Fruit fly (Drosophila melanogaster) whole organism, embryonic: ENCODE measurements around the gene CG14227.
A peak's percentile ranks its signal among the peaks of the same experiment; 100 is the strongest.

Source experiments
- BEAF-32 ChIP-seq: fragments of 200-800 bp; sonication (Bioruptor generic); optimal IDR thresholded peaks from 3 replicates; lab custom pipeline; 2017; ENCODE audit warnings: missing biosample characterization, missing genetic modification characterization, mild to moderate bottlenecking, moderate library complexity, missing genetic modification reagents
- CG1024 ChIP-seq: fragments of 200-800 bp; sonication (Bioruptor generic); IDR thresholded peaks from 2 replicates; pipeline ENCODE4 v1.3.6; 2022; ENCODE audit warnings: missing biosample characterization, missing genetic modification characterization
- CG10267 ChIP-seq: fragments of 200-800 bp; sonication (Bioruptor generic); optimal IDR thresholded peaks from 2 replicates; lab custom pipeline; 2018; ENCODE audit warnings: missing biosample characterization, mild to moderate bottlenecking, missing genetic modification characterization, moderate library complexity
- CG12659 ChIP-seq: fragments of 200-800 bp; sonication (Bioruptor generic); optimal IDR thresholded peaks from 3 replicates; lab custom pipeline; 2017; ENCODE audit warnings: mild to moderate bottlenecking, missing biosample characterization, missing genetic modification reagents, missing genetic modification characterization
- CG13287 ChIP-seq: fragments of 200-800 bp; sonication (Bioruptor generic); IDR thresholded peaks from 2 replicates; pipeline ENCODE4 v1.3.6; 2022; ENCODE audit warnings: missing biosample characterization, missing genetic modification characterization; ENCODE audit not compliant: partially characterized antibody
- CG14710 ChIP-seq: fragments of 200-800 bp; sonication (Bioruptor generic); optimal IDR thresholded peaks from 3 replicates; lab custom pipeline; 2019; ENCODE audit warnings: missing biosample characterization, mild to moderate bottlenecking, missing genetic modification characterization, moderate library complexity
- CG1602 ChIP-seq: fragments of 200-800 bp; sonication (Bioruptor generic); optimal IDR thresholded peaks from 3 replicates; lab custom pipeline; 2016; ENCODE audit warnings: missing biosample characterization, missing genetic modification characterization
- CG1603 ChIP-seq: fragments of 200-800 bp; sonication (Bioruptor generic); optimal IDR thresholded peaks from 2 replicates; lab custom pipeline; 2019; ENCODE audit warnings: missing biosample characterization, mild to moderate bottlenecking, missing genetic modification characterization, moderate library complexity
- CG17359 ChIP-seq: fragments of 200-800 bp; sonication (Bioruptor generic); optimal IDR thresholded peaks from 3 replicates; lab custom pipeline; 2018; ENCODE audit warnings: missing biosample characterization, mild to moderate bottlenecking, missing genetic modification characterization, moderate library complexity
- CG17361 ChIP-seq: fragments of 200-800 bp; sonication (Bioruptor generic); IDR thresholded peaks from 3 replicates; pipeline ENCODE4 v1.3.6; 2022; ENCODE audit warnings: missing biosample characterization, missing genetic modification characterization
- CG17802 ChIP-seq: fragments of 200-800 bp; sonication (Bioruptor generic); optimal IDR thresholded peaks from 2 replicates; lab custom pipeline; 2018; ENCODE audit warnings: missing biosample characterization, mild to moderate bottlenecking, missing genetic modification characterization, moderate library complexity
- CG2116 ChIP-seq: fragments of 200-800 bp; sonication (Bioruptor generic); optimal IDR thresholded peaks from 3 replicates; lab custom pipeline; 2018; ENCODE audit warnings: missing biosample characterization, mild to moderate bottlenecking, missing genetic modification characterization
- CG34376 ChIP-seq: fragments of 200-800 bp; sonication (Bioruptor generic); optimal IDR thresholded peaks from 2 replicates; lab custom pipeline; 2018; ENCODE audit warnings: missing biosample characterization, mild to moderate bottlenecking, missing genetic modification characterization
- CG4328 ChIP-seq: fragments of 200-800 bp; sonication (Bioruptor generic); optimal IDR thresholded peaks from 3 replicates; lab custom pipeline; 2017; ENCODE audit warnings: missing biosample characterization, missing genetic modification reagents, missing genetic modification characterization
- CG4617 ChIP-seq: fragments of 200-800 bp; sonication (Bioruptor generic); optimal IDR thresholded peaks from 3 replicates; lab custom pipeline; 2016; ENCODE audit warnings: missing biosample characterization, missing genetic modification characterization, borderline replicate concordance
- CG8290 ChIP-seq, 3 experiments: fragments of 200-800 bp; sonication (Bioruptor generic); optimal IDR thresholded peaks; 2 replicates each; lab custom pipeline; 2016 to 2019; ENCODE audit warnings: missing biosample characterization in 3 of 3, missing genetic modification characterization in 3 of 3, mild to moderate bottlenecking in 2 of 3, moderate library complexity in 1 of 3
- CG9932 ChIP-seq: fragments of 200-800 bp; sonication (Bioruptor generic); IDR thresholded peaks from 2 replicates; pipeline ENCODE4 v1.3.6; 2022; ENCODE audit warnings: missing biosample characterization, missing genetic modification characterization
- CoRest ChIP-seq: fragments of 200-800 bp; sonication (Bioruptor generic); optimal IDR thresholded peaks from 3 replicates; lab custom pipeline; 2018; ENCODE audit warnings: missing biosample characterization, mild to moderate bottlenecking, missing genetic modification characterization, moderate library complexity
- D19A ChIP-seq: fragments of 200-800 bp; optimal IDR thresholded peaks from 3 replicates; lab custom pipeline; 2019; ENCODE audit warnings: missing biosample characterization, mild to moderate bottlenecking, missing genetic modification characterization, moderate library complexity
- Doc2 ChIP-seq: fragments of 200-800 bp; sonication (Bioruptor generic); IDR thresholded peaks from 2 replicates; pipeline ENCODE4 v1.3.6; 2022; ENCODE audit warnings: missing biosample characterization, missing genetic modification characterization
- Dp ChIP-seq: fragments of 200-800 bp; sonication (Bioruptor generic); optimal IDR thresholded peaks from 2 replicates; lab custom pipeline; 2018; ENCODE audit warnings: missing biosample characterization, mild to moderate bottlenecking, missing genetic modification characterization, moderate library complexity
- Ets65A ChIP-seq: fragments of 200-800 bp; sonication (Bioruptor generic); peaks from one replicate; lab custom pipeline; 2016; ENCODE audit warnings: missing biosample characterization, missing genetic modification characterization
- MESR4 ChIP-seq: fragments of 200-800 bp; sonication (Bioruptor generic); optimal IDR thresholded peaks from 2 replicates; lab custom pipeline; 2018; ENCODE audit warnings: missing biosample characterization, mild to moderate bottlenecking, missing genetic modification characterization, moderate library complexity
- Med ChIP-seq: fragments of 200-800 bp; sonication (Bioruptor generic); peaks from one replicate; lab custom pipeline; 2016; ENCODE audit warnings: missing biosample characterization, missing genetic modification characterization, mild to moderate bottlenecking, inconsistent platforms, moderate library complexity
- Myb ChIP-seq: fragments of 200-800 bp; sonication (Bioruptor generic); optimal IDR thresholded peaks from 2 replicates; lab custom pipeline; 2016; ENCODE audit warnings: missing biosample characterization, missing genetic modification characterization
- Sin3A ChIP-seq: fragments of >200 bp; optimal IDR thresholded peaks from 2 replicates; lab custom pipeline; 2018
- Sry-δ ChIP-seq: fragments of 200-800 bp; sonication (Bioruptor generic); optimal IDR thresholded peaks from 2 replicates; lab custom pipeline; 2016; ENCODE audit warnings: missing biosample characterization, missing genetic modification characterization
- Trl ChIP-seq, 3 experiments: fragments of >200 bp in 2 of 3; fragments of 200-800 bp in 1 of 3; sonication (Bioruptor generic) in 1 of 3; optimal IDR thresholded peaks; 2 replicates in 1 of 3; 3 replicates in 2 of 3; lab custom pipeline; 2016 to 2017; ENCODE audit warnings: missing biosample characterization in 1 of 3, missing genetic modification characterization in 1 of 3
- al ChIP-seq: fragments of 200-800 bp; sonication (Bioruptor generic); IDR thresholded peaks from 2 replicates; pipeline ENCODE4 v1.3.6; 2022; ENCODE audit warnings: missing biosample characterization, missing genetic modification characterization
- bab2 ChIP-seq: fragments of 200-800 bp; sonication (Bioruptor generic); optimal IDR thresholded peaks from 2 replicates; lab custom pipeline; 2016; ENCODE audit warnings: missing biosample characterization, missing genetic modification characterization
- bbx ChIP-seq: fragments of 200-800 bp; sonication (Bioruptor generic); IDR thresholded peaks from 2 replicates; pipeline ENCODE4 v1.3.6; 2022; ENCODE audit warnings: missing biosample characterization, missing genetic modification characterization; ENCODE audit not compliant: partially characterized antibody
- chm ChIP-seq: fragments of 200-800 bp; sonication (Bioruptor generic); IDR thresholded peaks from 2 replicates; pipeline ENCODE4 v1.3.6; 2022; ENCODE audit warnings: missing biosample characterization, missing genetic modification characterization
- croc ChIP-seq: fragments of 200-800 bp; sonication (Bioruptor generic); conservative IDR thresholded peaks from 3 replicates; pipeline ENCODE4 v1.3.6; 2022; ENCODE audit warnings: missing biosample characterization, missing genetic modification characterization
- dmrt11E ChIP-seq: fragments of 200-800 bp; sonication (Bioruptor generic); optimal IDR thresholded peaks from 3 replicates; lab custom pipeline; 2018; ENCODE audit warnings: missing biosample characterization, mild to moderate bottlenecking, missing genetic modification characterization, moderate library complexity
- dysf ChIP-seq: fragments of 200-800 bp; sonication (Bioruptor generic); IDR thresholded peaks from 3 replicates; pipeline ENCODE4 v1.3.6; 2022; ENCODE audit warnings: missing biosample characterization, missing genetic modification characterization
- ewg ChIP-seq: fragments of 200-800 bp; sonication (Bioruptor generic); optimal IDR thresholded peaks from 3 replicates; lab custom pipeline; 2017; ENCODE audit warnings: mild to moderate bottlenecking, missing biosample characterization, missing genetic modification reagents, missing genetic modification characterization
- gfzf ChIP-seq: fragments of 200-800 bp; sonication (Bioruptor generic); optimal IDR thresholded peaks from 2 replicates; lab custom pipeline; 2016; ENCODE audit warnings: missing biosample characterization, mild to moderate bottlenecking, missing genetic modification characterization, moderate library complexity
- ham ChIP-seq: fragments of 200-800 bp; sonication (Bioruptor generic); IDR thresholded peaks from 2 replicates; pipeline ENCODE4 v1.3.6; 2022; ENCODE audit warnings: missing biosample characterization, missing genetic modification characterization
- ind ChIP-seq: fragments of 200-800 bp; sonication (Bioruptor generic); optimal IDR thresholded peaks from 3 replicates; lab custom pipeline; 2016; ENCODE audit warnings: missing biosample characterization, missing genetic modification characterization
- lilli ChIP-seq: fragments of 200-800 bp; sonication (Bioruptor generic); optimal IDR thresholded peaks from 3 replicates; lab custom pipeline; 2016; ENCODE audit warnings: missing biosample characterization, missing genetic modification characterization
- mam ChIP-seq: fragments of 200-800 bp; sonication (Bioruptor generic); optimal IDR thresholded peaks from 3 replicates; lab custom pipeline; 2016; ENCODE audit warnings: missing biosample characterization, missing genetic modification characterization
- mirr ChIP-seq: fragments of 200-800 bp; sonication (Bioruptor generic); optimal IDR thresholded peaks from 3 replicates; lab custom pipeline; 2018; ENCODE audit warnings: missing biosample characterization, mild to moderate bottlenecking, missing genetic modification characterization
- pzg ChIP-seq: fragments of 200-800 bp; sonication (Bioruptor generic); optimal IDR thresholded peaks from 3 replicates; lab custom pipeline; 2018; ENCODE audit warnings: missing biosample characterization, mild to moderate bottlenecking, missing genetic modification characterization, moderate library complexity
- stc ChIP-seq: fragments of 200-800 bp; sonication (Bioruptor generic); IDR thresholded peaks from 2 replicates; pipeline ENCODE4 v1.3.6; 2022; ENCODE audit warnings: missing biosample characterization, missing genetic modification characterization
- vnd ChIP-seq: fragments of 200-800 bp; sonication (Bioruptor generic); IDR thresholded peaks from 3 replicates; pipeline ENCODE4 v1.3.6; 2022; ENCODE audit warnings: missing biosample characterization, missing genetic modification characterization; ENCODE audit not compliant: partially characterized antibody
- zen ChIP-seq: fragments of 200-800 bp; sonication (Bioruptor generic); optimal IDR thresholded peaks from 3 replicates; lab custom pipeline; 2018; ENCODE audit warnings: missing biosample characterization, mild to moderate bottlenecking, missing genetic modification characterization, moderate library complexity
- zf30C ChIP-seq: fragments of 200-800 bp; sonication (Bioruptor generic); optimal IDR thresholded peaks from 3 replicates; lab custom pipeline; 2018; ENCODE audit warnings: missing biosample characterization, mild to moderate bottlenecking, missing genetic modification characterization
- zfh2 ChIP-seq: fragments of 200-800 bp; sonication (Bioruptor generic); optimal IDR thresholded peaks from 2 replicates; lab custom pipeline; 2016; ENCODE audit warnings: missing biosample characterization, missing genetic modification characterization

The CG14227 gene

dm6 chrX:19645873-19646541, 42.7 kb downstream of the CG14227 start, which contains the start of gene Arp10 (continued):
- TF ChIP-seq CG13287 (GFP tag; lab: Robert Waterston, UW) (peak; percentile 67), vnd (GFP tag; lab: Robert Waterston, UW) (no peak), MESR4 (GFP tag; lab: Kevin White, UChicago) (peak; percentile 66), CG17802 (tag; lab: Kevin White, UChicago) (peak; percentile 83), CG10267 (tag; lab: Kevin White, UChicago) (peak; percentile 26), mirr (GFP tag; lab: Kevin White, UChicago) (no peak), BEAF-32 (peak; percentile 62), gfzf (GFP tag; lab: Kevin White, UChicago) (peak; percentile 47), stc (GFP tag; lab: Robert Waterston, UW) (no peak), mam (GFP tag; lab: Kevin White, UChicago) (peak; percentile 7), D19A (tag; lab: Kevin White, UChicago) (no peak), Sin3A (lab: Kevin White, UChicago) (peak; percentile 40), CG34376 (GFP tag; lab: Kevin White, UChicago) (no peak), CG1602 (GFP tag; lab: Kevin White, UChicago) (no peak), dysf (0 out of 3 replicates have a peak, but pooled peaks have one; percentile 6), CG1603 (tag; lab: Kevin White, UChicago) (peak; percentile 64), CG2116 (GFP tag; lab: Kevin White, UChicago) (peak; percentile 61), Doc2 (GFP tag; lab: Robert Waterston, UW) (no peak), zen (tag; lab: Kevin White, UChicago) (peak; percentile 21), chm (GFP tag; lab: Robert Waterston, UW) (no peak), CG17361 (GFP tag; lab: Robert Waterston, UW) (0 out of 3 replicates have a peak, but pooled peaks have one; percentile 35), CG1024 (GFP tag; lab: Robert Waterston, UW) (peak; percentile 55; the same call in 1 of the 2 replicates), al (GFP tag; lab: Robert Waterston, UW) (no peak), CoRest (peak; percentile 26), Trl (optimal IDR thresholded peaks at IDR 0.05; lab: Kevin White, UChicago) (no peak), Trl (GFP tag; optimal IDR thresholded peaks at IDR 0.05; lab: Kevin White, UChicago) (peak; percentile 41), Myb (GFP tag; lab: Kevin White, UChicago) (peak; percentile 37), CG17359 (tag; lab: Kevin White, UChicago) (no peak), bbx (GFP tag; lab: Robert Waterston, UW) (peak; percentile 53; the same call in 1 of the 2 replicates), Ets65A (peak; percentile 41), ind (GFP tag; lab: Kevin White, UChicago) (peak; percentile 0), pzg (GFP tag; lab: Kevin White, UChicago) (peak; percentile 59), zf30C (GFP tag; lab: Kevin White, UChicago) (peak; percentile 58), CG14710 (tag; lab: Kevin White, UChicago) (peak; percentile 54), ewg (GFP tag; lab: Kevin White, UChicago) (no peak), CG4328 (no peak), bab2 (GFP tag; lab: Kevin White, UChicago) (peak; percentile 23), CG9932 (GFP tag; lab: Robert Waterston, UW) (peak; percentile 37; the same call in 1 of the 2 replicates), Dp (GFP tag; lab: Kevin White, UChicago) (peak; percentile 57), CG8290 (GFP tag; optimal IDR thresholded peaks at IDR 0.05; lab: Kevin White, UChicago) (peak; percentile 42), CG8290 (tag; optimal IDR thresholded peaks at IDR 0.05; lab: Kevin White, UChicago) (no peak), Med (GFP tag; lab: Kevin White, UChicago) (peak; percentile 57), zfh2 (GFP tag; lab: Kevin White, UChicago) (peak; percentile 14), ham (GFP tag; lab: Robert Waterston, UW) (no peak), CG4617 (peak; percentile 39), Sry-δ (GFP tag; lab: Kevin White, UChicago) (peak; percentile 57), croc (GFP tag; lab: Robert Waterston, UW) (no peak), dmrt11E (tag; lab: Kevin White, UChicago) (peak; percentile 26), CG12659 (GFP tag; lab: Kevin White, UChicago) (peak; percentile 47), lilli (GFP tag; lab: Kevin White, UChicago) (peak; percentile 12)
